Fruit fly (Drosophila melanogaster): ENCODE data around the gene Tsp86D.

Tsp86D gene

DNA sequence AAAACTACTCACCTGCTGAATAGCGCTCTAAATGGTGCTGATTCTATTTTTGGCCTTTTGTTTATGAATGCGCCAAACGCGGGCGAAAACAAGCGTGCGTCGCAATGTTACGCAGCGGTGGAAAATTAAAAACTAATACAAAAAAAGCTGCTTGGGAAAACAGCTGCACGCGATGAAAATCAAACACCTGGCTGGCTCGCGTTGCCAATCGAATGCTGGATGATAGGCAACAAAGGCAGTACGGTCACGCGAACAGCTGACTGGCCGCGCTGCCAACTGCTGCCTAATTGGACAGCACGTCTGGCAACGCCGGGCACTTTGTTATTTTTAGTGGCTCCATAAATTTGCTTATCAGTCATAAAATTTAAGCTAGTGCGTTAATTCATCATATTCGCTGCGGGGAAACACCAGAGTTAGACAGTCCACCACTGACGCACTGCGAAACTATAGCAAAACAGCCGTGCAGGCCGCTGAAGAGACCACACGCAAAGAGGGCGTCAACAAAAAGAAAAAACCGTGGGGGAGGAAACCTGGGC is at the start of gene Tsp86D, which contains the start of gene SelR (continued):
- TF ChIP-seq lola (GFP tag; optimal IDR thresholded peaks at IDR 0.05) (no peak), Hr3 (GFP tag; optimal IDR thresholded peaks at IDR 0.05) (no peak), dmrt11E (tag; optimal IDR thresholded peaks at IDR 0.05) (no peak), Usf (GFP tag; optimal IDR thresholded peaks at IDR 0.05) (no peak), h (optimal IDR thresholded peaks at IDR 0.05) (no peak), dmrt99B (tag; optimal IDR thresholded peaks at IDR 0.05) (peak; percentile 1), CG10654 (GFP tag; optimal IDR thresholded peaks at IDR 0.05) (no peak), Rx (GFP tag; IDR thresholded peaks at IDR 0.05) (no peak; the same call in 1 of the 2 replicates), CG10979 (tag; optimal IDR thresholded peaks at IDR 0.05) (peak; percentile 24), CG12071 (GFP tag; optimal IDR thresholded peaks at IDR 0.05) (peak; percentile 47), CG16813 (GFP tag; IDR thresholded peaks at IDR 0.05; ENCODE audit: partially characterized antibody) (peak; percentile 53), scrt (GFP tag; optimal IDR thresholded peaks at IDR 0.05) (peak; percentile 45), CG12942 (GFP tag; optimal IDR thresholded peaks at IDR 0.05) (no peak), corto (GFP tag; optimal IDR thresholded peaks at IDR 0.05) (no peak), CG14860 (GFP tag; IDR thresholded peaks at IDR 0.05; ENCODE audit: partially characterized antibody) (peak; percentile 53; the same call in 2 of the 3 replicates), cad (GFP tag; optimal IDR thresholded peaks at IDR 0.05) (peak; percentile 74), slbo (GFP tag; IDR thresholded peaks at IDR 0.05) (no peak), sd (tag; optimal IDR thresholded peaks at IDR 0.05) (peak; percentile 85), Doc3 (GFP tag; IDR thresholded peaks at IDR 0.05; ENCODE audit: partially characterized antibody) (peak; percentile 40; the same call in 2 of the 3 replicates), Bteb2 (GFP tag; optimal IDR thresholded peaks at IDR 0.05) (no peak), dpn (GFP tag; optimal IDR thresholded peaks at IDR 0.05) (no peak), CG16815 (GFP tag; optimal IDR thresholded peaks at IDR 0.05) (no peak), CG6683 (GFP tag; optimal IDR thresholded peaks at IDR 0.05) (no peak), croc (GFP tag; conservative IDR thresholded peaks at IDR 0.05) (no peak), mld (GFP tag; IDR thresholded peaks at IDR 0.05; ENCODE audit: partially characterized antibody) (no peak), CG1529 (GFP tag; optimal IDR thresholded peaks at IDR 0.05) (no peak), az2 (GFP tag; optimal IDR thresholded peaks at IDR 0.05) (no peak), CG12769 (tag; optimal IDR thresholded peaks at IDR 0.05) (peak; percentile 15), Optix (GFP tag; IDR thresholded peaks at IDR 0.05) (0 out of 3 replicates have a peak, but pooled peaks have one; percentile 33), fd64A (GFP tag; optimal IDR thresholded peaks at IDR 0.05) (no peak), chm (GFP tag; IDR thresholded peaks at IDR 0.05) (no peak), sr (GFP tag; IDR thresholded peaks at IDR 0.05) (no peak), chinmo (GFP tag; IDR thresholded peaks at IDR 0.05; ENCODE audit: partially characterized antibody) (0 out of 4 replicates have a peak, but pooled peaks have one; percentile 50), ab (GFP tag; optimal IDR thresholded peaks at IDR 0.05) (no peak), tio (GFP tag; optimal IDR thresholded peaks at IDR 0.05) (no peak), CG32772 (GFP tag; IDR thresholded peaks at IDR 0.05) (no peak), CG9932 (GFP tag; IDR thresholded peaks at IDR 0.05) (no peak), CG31365 (tag; optimal IDR thresholded peaks at IDR 0.05) (peak; percentile 5), CG11504 (tag; optimal IDR thresholded peaks at IDR 0.05) (peak; percentile 57), schlank (tag; optimal IDR thresholded peaks at IDR 0.05) (peak; percentile 6), CG30403 (GFP tag; optimal IDR thresholded peaks at IDR 0.05) (no peak), CG6272 (GFP tag; IDR thresholded peaks at IDR 0.05) (no peak), Hsf (GFP tag; optimal IDR thresholded peaks at IDR 0.05) (no peak), so (GFP tag; IDR thresholded peaks at IDR 0.05) (no peak; the same call in 2 of the 3 replicates), CG7556 (GFP tag; optimal IDR thresholded peaks at IDR 0.05) (no peak), maf-S (GFP tag; optimal IDR thresholded peaks at IDR 0.05) (no peak), CG14050 (GFP tag; IDR thresholded peaks at IDR 0.05) (no peak), CG8924 (tag; optimal IDR thresholded peaks at IDR 0.05) (peak; percentile 64), Ravus (GFP tag; IDR thresholded peaks at IDR 0.05) (no peak), CG18599 (GFP tag; optimal IDR thresholded peaks at IDR 0.05) (peak; percentile 18)

All from whole organism, embryonic.